Worm (Caenorhabditis elegans) whole organism, young adult: ENCODE data around the gene nadk-2.

Experiments
- B0035.1 ChIP-seq: sonication (generic microtip); optimal IDR thresholded peaks from 2 replicates; lab custom pipeline; 2016; ENCODE audit warnings: missing genetic modification characterization, mild to moderate bottlenecking, missing compliant biosample characterization, missing genotype, missing genetic modification reagents
- ama-1 ChIP-seq, 3 experiments: fragments of 150-350 bp in 1 of 3; sonication (generic microtip) in 2 of 3; optimal IDR thresholded peaks; 2 replicates each; lab custom pipeline; 2014 to 2018; ENCODE audit warnings: missing biosample characterization in 2 of 3, missing genetic modification characterization in 2 of 3, missing genetic modification reagents in 2 of 3
- bed-1 ChIP-seq: fragments of 200-800 bp; sonication (Bioruptor generic); IDR thresholded peaks from 2 replicates; pipeline ENCODE4 v1.3.6; 2022; ENCODE audit warnings: missing genetic modification reagents, missing genetic modification characterization, missing compliant biosample characterization
- madf-10 ChIP-seq: sonication (generic microtip); optimal IDR thresholded peaks from 2 replicates; lab custom pipeline; 2016; ENCODE audit warnings: mild to moderate bottlenecking, missing genetic modification characterization, missing compliant biosample characterization
- madf-3 ChIP-seq: fragments of 200-800 bp; sonication (Bioruptor generic); IDR thresholded peaks from 2 replicates; pipeline ENCODE4 v1.3.6; 2022; ENCODE audit warnings: missing genetic modification reagents, missing genetic modification characterization, missing compliant biosample characterization
- unc-130 ChIP-seq: sonication (generic microtip); optimal IDR thresholded peaks from 2 replicates; lab custom pipeline; 2016; ENCODE audit warnings: missing genetic modification reagents, missing genetic modification characterization, missing compliant biosample characterization
- ztf-18 ChIP-seq: sonication (generic microtip); optimal IDR thresholded peaks from 2 replicates; lab custom pipeline; 2016; ENCODE audit warnings: missing genotype, mild to moderate bottlenecking, missing genetic modification characterization, missing compliant biosample characterization
- ztf-26 ChIP-seq: sonication (generic microtip); optimal IDR thresholded peaks from 2 replicates; lab custom pipeline; 2017; ENCODE audit warnings: missing genetic modification characterization, missing compliant biosample characterization

DNA sequence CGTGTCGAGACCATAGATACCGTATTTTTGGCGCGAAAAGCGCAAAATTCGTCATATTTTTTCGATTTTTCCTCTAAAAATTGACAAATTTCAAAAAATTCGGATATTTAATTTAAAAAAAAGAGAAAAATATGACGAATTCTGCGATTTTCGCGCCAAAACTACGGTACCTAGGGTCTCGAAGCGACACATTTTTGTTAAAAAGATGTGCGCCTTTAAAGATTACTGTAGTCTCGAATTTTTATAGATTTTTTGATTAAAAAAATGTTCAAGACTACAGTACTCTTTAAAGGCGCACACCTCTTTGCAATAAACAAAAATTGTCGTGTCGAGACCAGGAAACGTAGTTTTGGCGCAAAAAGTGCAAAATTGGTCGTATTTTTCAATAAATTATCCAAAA lies 13.3 kb upstream of the nadk-2 start:
- no peak for TF ChIP-seq madf-10 (tag; lab: Kevin White, UChicago)
- no peak for TF ChIP-seq ztf-18 (tag; lab: Kevin White, UChicago)
- no peak for TF ChIP-seq ama-1 (optimal IDR thresholded peaks at IDR 0.05; lab: Kevin White, UChicago)
- TF ChIP-seq ama-1 (GFP tag; optimal IDR thresholded peaks at IDR 0.05; lab: Kevin White, UChicago): no peak
- no peak for TF ChIP-seq unc-130
- TF ChIP-seq madf-3 (GFP tag; lab: Robert Waterston, UW): no peak
- TF ChIP-seq ztf-26 (tag; lab: Kevin White, UChicago): no peak
- no peak for TF ChIP-seq bed-1 (GFP tag; lab: Robert Waterston, UW)
- no peak for TF ChIP-seq B0035.1 (tag; lab: Kevin White, UChicago)
